Worm (Caenorhabditis elegans): ENCODE measurements around the gene Y54G2A.28.

Gene Y54G2A.28

DNA sequence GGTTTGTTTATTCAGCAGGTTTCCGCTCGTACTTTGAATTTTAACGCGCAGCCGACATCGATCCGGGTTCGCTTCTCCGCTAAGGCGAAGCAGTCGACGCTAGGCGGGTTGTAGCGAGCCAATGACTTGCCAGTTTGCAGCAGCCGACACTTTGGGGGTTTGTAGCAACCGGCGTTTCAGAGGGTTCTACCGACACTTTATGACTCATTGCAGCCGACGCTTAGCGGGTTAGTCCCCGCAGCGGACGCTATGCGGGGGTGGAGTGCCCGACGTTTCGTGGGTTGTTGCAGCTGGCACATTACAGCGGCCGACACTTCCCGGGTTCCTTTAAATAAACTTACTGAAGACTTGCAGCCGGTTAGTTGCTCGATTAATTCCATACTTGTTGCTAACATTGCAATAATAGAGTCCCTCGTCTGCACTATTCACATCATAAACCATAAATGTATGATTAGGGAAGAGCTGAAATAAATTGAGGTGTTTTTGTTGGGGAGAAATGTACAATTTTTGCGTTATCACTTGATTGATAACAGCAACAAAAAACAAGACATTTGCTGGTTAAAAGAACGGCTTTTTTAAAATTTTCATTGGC, 42.7 kb downstream of the Y54G2A.28 start, which contains the start of gene Y54G2A.57:
TSS of gene Y54G2A.57 (plus strand) at position 542 of the 592 bp plus-strand sequence.
- TF ChIP-seq ztf-11 (tag; optimal IDR thresholded peaks at IDR 0.05) (no peak), elt-3 (tag; optimal IDR thresholded peaks at IDR 0.05) (no peak), R02D3.7 (tag; optimal IDR thresholded peaks at IDR 0.05) (no peak), tbx-2 (tag; optimal IDR thresholded peaks at IDR 0.05) (no peak), hmg-11 (tag; optimal IDR thresholded peaks at IDR 0.05) (no peak), ceh-16 (tag; optimal IDR thresholded peaks at IDR 0.05) (no peak), eor-1 (tag; optimal IDR thresholded peaks at IDR 0.05) (no peak), ZK546.5 (tag; optimal IDR thresholded peaks at IDR 0.05) (no peak), skn-1 (tag; optimal IDR thresholded peaks at IDR 0.05) (no peak), mdl-1 (tag; optimal IDR thresholded peaks at IDR 0.05) (no peak), lin-15B (tag; optimal IDR thresholded peaks at IDR 0.05) (no peak), ceh-9 (tag; optimal IDR thresholded peaks at IDR 0.05) (no peak), ceh-82 (tag; optimal IDR thresholded peaks at IDR 0.05) (no peak), egl-27 (tag; optimal IDR thresholded peaks at IDR 0.05) (no peak), elt-1 (tag; optimal IDR thresholded peaks at IDR 0.05) (no peak), jun-1 (tag; optimal IDR thresholded peaks at IDR 0.05) (no peak), lsy-12 (tag; optimal IDR thresholded peaks at IDR 0.05) (no peak)

DNA sequence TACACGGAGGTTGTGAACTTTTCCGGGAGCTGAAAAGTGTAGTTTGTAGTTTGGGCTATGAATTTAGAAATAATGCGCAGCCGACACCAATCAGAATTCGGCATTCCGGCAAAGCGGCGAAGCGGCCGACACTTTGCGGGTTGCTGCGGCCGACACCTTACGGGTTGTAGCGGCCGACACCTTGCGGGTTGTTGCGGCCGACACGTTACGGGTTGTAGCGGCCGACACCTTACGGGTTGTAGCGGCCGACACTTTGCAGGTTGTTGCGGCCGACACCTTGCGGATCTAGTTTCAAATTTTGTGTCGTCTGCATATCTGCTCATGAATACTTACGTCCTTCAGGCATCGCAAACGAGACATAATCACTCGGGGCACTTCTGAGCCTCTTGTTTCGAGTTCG, 45.3 kb downstream of the Y54G2A.28 start:
- TF ChIP-seq nhr-43 (tag; optimal IDR thresholded peaks at IDR 0.05; ENCODE audit: poor library complexity, severe bottlenecking) (no peak), ceh-82 (tag; optimal IDR thresholded peaks at IDR 0.05) (no peak), hmg-11 (tag; optimal IDR thresholded peaks at IDR 0.05) (no peak), eor-1 (tag; optimal IDR thresholded peaks at IDR 0.05) (no peak)

DNA sequence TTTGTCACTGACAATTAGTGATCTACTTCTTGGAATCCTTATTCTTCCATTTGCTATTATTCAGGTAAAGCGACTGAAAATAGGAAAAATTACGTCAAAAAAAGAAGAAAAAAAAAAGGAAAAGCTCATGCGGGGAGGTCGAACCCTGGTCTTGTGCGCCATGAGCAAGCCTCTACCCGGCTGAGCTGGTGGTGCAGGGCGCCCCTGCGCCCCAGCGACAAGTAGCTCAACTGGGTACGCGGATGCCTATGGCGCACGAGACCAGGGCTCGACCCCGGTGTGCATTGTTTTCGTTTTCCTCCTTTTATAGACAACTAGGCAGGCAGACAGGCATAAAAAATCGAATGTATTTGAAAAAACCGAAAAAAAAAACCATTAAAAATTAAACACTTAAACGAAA, 52.0 kb downstream of the Y54G2A.28 start:
- TF ChIP-seq pqm-1 (tag; optimal IDR thresholded peaks at IDR 0.05) (no peak), mml-1 (tag; optimal IDR thresholded peaks at IDR 0.05) (no peak), ceh-82 (tag; optimal IDR thresholded peaks at IDR 0.05) (no peak), mdl-1 (tag; optimal IDR thresholded peaks at IDR 0.05) (no peak), nhr-67 (tag; optimal IDR thresholded peaks at IDR 0.05) (no peak), lin-15B (tag; optimal IDR thresholded peaks at IDR 0.05) (no peak), tbx-2 (tag; optimal IDR thresholded peaks at IDR 0.05) (no peak), unc-39 (tag; optimal IDR thresholded peaks at IDR 0.05) (no peak), ceh-28 (tag; optimal IDR thresholded peaks at IDR 0.05) (no peak), nhr-11 (tag; optimal IDR thresholded peaks at IDR 0.05) (no peak), ztf-11 (tag; optimal IDR thresholded peaks at IDR 0.05) (no peak), aly-2 (tag; optimal IDR thresholded peaks at IDR 0.05) (no peak), fkh-10 (GFP tag; optimal IDR thresholded peaks at IDR 0.05) (no peak), elt-1 (tag; optimal IDR thresholded peaks at IDR 0.05) (no peak), nhr-237 (tag; optimal IDR thresholded peaks at IDR 0.05) (no peak), ZK546.5 (tag; optimal IDR thresholded peaks at IDR 0.05) (no peak)

DNA sequence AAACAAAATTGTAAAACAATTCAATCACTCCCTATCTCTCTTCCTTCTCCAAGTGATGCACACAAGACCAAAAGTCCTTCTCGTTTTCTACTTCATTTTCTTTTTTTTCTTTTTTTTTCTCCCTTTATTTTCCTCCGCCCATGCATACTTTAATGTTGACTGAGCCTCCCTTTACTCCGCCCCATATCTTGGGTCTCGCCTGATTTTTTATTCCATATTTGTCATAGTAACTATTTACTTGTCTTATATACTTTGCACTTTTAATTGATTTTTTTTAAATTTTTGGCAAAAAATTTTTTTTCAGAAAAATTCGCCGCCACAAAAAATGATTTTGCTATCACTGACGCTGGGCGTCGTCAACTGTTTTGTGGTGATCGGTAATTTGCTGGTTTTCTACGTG, 52.4 kb downstream of the Y54G2A.28 start, which contains the start of gene ser-6:
TSS of gene ser-6 (plus strand) at position 301 of the 400 bp plus-strand sequence.
- TF ChIP-seq ZK546.5 (tag; optimal IDR thresholded peaks at IDR 0.05) (no peak), ceh-82 (tag; optimal IDR thresholded peaks at IDR 0.05) (no peak), ceh-28 (tag; optimal IDR thresholded peaks at IDR 0.05) (no peak), nhr-237 (tag; optimal IDR thresholded peaks at IDR 0.05) (no peak), nhr-11 (tag; optimal IDR thresholded peaks at IDR 0.05) (no peak), fkh-2 (tag; optimal IDR thresholded peaks at IDR 0.05) (no peak), tbx-2 (tag; optimal IDR thresholded peaks at IDR 0.05) (no peak)
